Fruit fly (Drosophila melanogaster): ENCODE results near the gene tal-AA.

The tal-AA gene

dm6 chr3R:13804971-13805603 is 7.8 kb upstream of the tal-AA start (continued):
- TF ChIP-seq CG4854 (GFP tag; optimal IDR thresholded peaks at IDR 0.05) (no peak), stc (GFP tag; IDR thresholded peaks at IDR 0.05) (no peak), CG1832 (GFP tag; optimal IDR thresholded peaks at IDR 0.05) (no peak), mam (GFP tag; optimal IDR thresholded peaks at IDR 0.05) (no peak), CG10565 (GFP tag; optimal IDR thresholded peaks at IDR 0.05) (no peak), pum (GFP tag; optimal IDR thresholded peaks at IDR 0.05) (no peak), Hr51 (GFP tag; optimal IDR thresholded peaks at IDR 0.05) (peak in 1 of 2 experiments; percentile 25), CG34422 (GFP tag; IDR thresholded peaks at IDR 0.05) (no peak), CG31388 (GFP tag; optimal IDR thresholded peaks at IDR 0.05) (no peak), CG18619 (GFP tag; optimal IDR thresholded peaks at IDR 0.05) (no peak), jumu (GFP tag; optimal IDR thresholded peaks at IDR 0.05) (no peak), Hey (tag; optimal IDR thresholded peaks at IDR 0.05) (peak; percentile 49), B-H2 (GFP tag; optimal IDR thresholded peaks at IDR 0.05) (no peak), CG2202 (tag; optimal IDR thresholded peaks at IDR 0.05) (no peak), Ada2b (GFP tag; IDR thresholded peaks at IDR 0.05) (no peak), abd-A (tag; optimal IDR thresholded peaks at IDR 0.05) (peak; percentile 88), Optix (GFP tag; IDR thresholded peaks at IDR 0.05) (no peak), CG11504 (tag; optimal IDR thresholded peaks at IDR 0.05) (peak; percentile 50), CrebB (tag; optimal IDR thresholded peaks at IDR 0.05) (no peak), CG8765 (GFP tag; IDR thresholded peaks at IDR 0.05) (no peak), CG2875 (GFP tag; optimal IDR thresholded peaks at IDR 0.05) (no peak), CG11723 (GFP tag; optimal IDR thresholded peaks at IDR 0.05) (no peak), esg (GFP tag; conservative IDR thresholded peaks at IDR 0.05) (no peak), Adf1 (GFP tag; IDR thresholded peaks at IDR 0.05) (peak; percentile 68), Xbp1 (GFP tag; optimal IDR thresholded peaks at IDR 0.05) (no peak), jigr1 (GFP tag; IDR thresholded peaks at IDR 0.05) (no peak), Camta (GFP tag; optimal IDR thresholded peaks at IDR 0.05) (no peak), ewg (GFP tag; optimal IDR thresholded peaks at IDR 0.05) (no peak), Atf-2 (GFP tag; optimal IDR thresholded peaks at IDR 0.05) (no peak), C15 (GFP tag; IDR thresholded peaks at IDR 0.05) (no peak), fd3F (GFP tag; optimal IDR thresholded peaks at IDR 0.05) (no peak), Atf3 (GFP tag; optimal IDR thresholded peaks at IDR 0.05) (no peak), CG14441 (GFP tag; IDR thresholded peaks at IDR 0.05) (no peak), Ravus (GFP tag; IDR thresholded peaks at IDR 0.05) (no peak), Opbp (GFP tag; IDR thresholded peaks at IDR 0.05; ENCODE audit: partially characterized antibody) (no peak), Fer2 (tag; optimal IDR thresholded peaks at IDR 0.05) (no peak)

dm6 chr3R:13806032-13806709 is 6.7 kb upstream of the tal-AA start:
- 0 out of 2 replicates have a peak, but pooled peaks have one; percentile 8 for TF ChIP-seq seq (GFP tag; IDR thresholded peaks at IDR 0.05)
- no peak for TF ChIP-seq Poxn (GFP tag; IDR thresholded peaks at IDR 0.05)
- TF ChIP-seq CG13894 (tag; optimal IDR thresholded peaks at IDR 0.05), result peak; percentile 53
- no peak for TF ChIP-seq corto (GFP tag; optimal IDR thresholded peaks at IDR 0.05)
- TF ChIP-seq H2.0 (GFP tag; IDR thresholded peaks at IDR 0.05), result no peak
- no peak for TF ChIP-seq otp (GFP tag; IDR thresholded peaks at IDR 0.05)
- TF ChIP-seq repo (GFP tag; optimal IDR thresholded peaks at IDR 0.05), result no peak
- peak; percentile 47 for TF ChIP-seq Med (GFP tag)
- TF ChIP-seq z (GFP tag; IDR thresholded peaks at IDR 0.05), result peak; percentile 87
- TF ChIP-seq cg (GFP tag; optimal IDR thresholded peaks at IDR 0.05), result peak; percentile 61
- no peak for TF ChIP-seq CG1792 (GFP tag; optimal IDR thresholded peaks at IDR 0.05)
